Worm (Caenorhabditis elegans) whole organism, L1 larva: ENCODE results near the gene nhr-182.

Experiments used
- C34B4.2 ChIP-seq: sonication (generic microtip); optimal IDR thresholded peaks from 2 replicates; lab custom pipeline; 2017; ENCODE audit warnings: mild to moderate bottlenecking, missing genetic modification characterization, missing compliant biosample characterization
- ama-1 ChIP-seq: fragments of 150-350 bp; optimal IDR thresholded peaks from 2 replicates; lab custom pipeline; 2014
- hlh-4 ChIP-seq: sonication (generic microtip); optimal IDR thresholded peaks from 2 replicates; lab custom pipeline; 2016; ENCODE audit warnings: mild to moderate bottlenecking, missing genetic modification characterization, missing compliant biosample characterization
- lin-35 ChIP-seq, 2 experiments: fragments of 150-350 bp; optimal IDR thresholded peaks; 2 replicates each; lab custom pipeline; 2014; ENCODE audit warnings: missing biosample characterization in 2 of 2, missing genetic modification characterization in 2 of 2, missing genetic modification reagents in 2 of 2
- lin-39 ChIP-seq: fragments of 150-350 bp; optimal IDR thresholded peaks from 2 replicates; lab custom pipeline; 2014; ENCODE audit warnings: missing biosample characterization, missing genetic modification reagents, missing genetic modification characterization
- lsy-2 ChIP-seq, 2 experiments: fragments of 150-350 bp; optimal IDR thresholded peaks; 2 replicates each; lab custom pipeline; 2014; ENCODE audit warnings: missing biosample characterization in 2 of 2, missing genetic modification characterization in 2 of 2
- nhr-19 ChIP-seq: fragments of 200-800 bp; sonication (Bioruptor generic); conservative IDR thresholded peaks from 2 replicates; pipeline ENCODE4 v1.3.6; 2022; ENCODE audit warnings: missing genetic modification characterization, missing compliant biosample characterization
- pag-3 ChIP-seq: sonication (generic microtip); optimal IDR thresholded peaks from 2 replicates; lab custom pipeline; 2017; ENCODE audit warnings: missing genetic modification characterization, mild to moderate bottlenecking, missing compliant biosample characterization, antibody characterized with exemption, borderline replicate concordance; ENCODE audit not compliant: insufficient read depth
- pqm-1 ChIP-seq: sonication (generic microtip); optimal IDR thresholded peaks from 3 replicates; lab custom pipeline; 2017; ENCODE audit warnings: missing biosample characterization, missing genetic modification characterization
- skn-1 ChIP-seq: fragments of 150-350 bp; optimal IDR thresholded peaks from 2 replicates; lab custom pipeline; 2014; ENCODE audit warnings: missing biosample characterization, missing genetic modification characterization
- unc-86 ChIP-seq: sonication (generic microtip); optimal IDR thresholded peaks from 2 replicates; lab custom pipeline; 2016; ENCODE audit warnings: missing genetic modification characterization, missing compliant biosample characterization
- ztf-11 ChIP-seq, 2 experiments: sonication (generic microtip); optimal IDR thresholded peaks; 2 replicates each; lab custom pipeline; 2016 to 2017; ENCODE audit warnings: missing genetic modification characterization in 2 of 2, missing biosample characterization in 1 of 2, missing compliant biosample characterization in 1 of 2

DNA sequence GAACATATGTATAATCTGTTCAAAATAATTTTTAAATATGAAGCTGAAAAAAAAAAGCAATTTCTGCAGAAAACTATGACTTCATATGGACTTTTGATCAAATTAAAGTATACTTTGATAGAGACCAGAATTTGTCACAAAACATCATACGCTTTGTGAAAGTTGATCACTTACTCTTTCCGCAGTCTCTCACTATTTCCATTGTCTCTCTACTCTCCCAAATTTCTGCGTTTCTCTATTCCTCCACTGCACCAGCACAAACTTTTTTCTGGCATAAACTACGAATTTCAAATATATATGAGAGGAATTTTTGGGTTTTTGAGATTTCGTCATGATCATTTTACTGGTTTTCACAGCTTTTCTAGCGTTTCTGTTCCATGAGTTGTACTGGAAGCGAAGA is 23.9 kb downstream of the nhr-182 start, which contains the start of gene cyp-33C4:
- no peak for TF ChIP-seq lin-39 (tag; lab: Kevin White, UChicago)
- no peak for TF ChIP-seq pag-3 (tag; lab: Kevin White, UChicago)
- no peak for TF ChIP-seq hlh-4 (tag; lab: Kevin White, UChicago)
- no peak for TF ChIP-seq ztf-11 (tag; optimal IDR thresholded peaks at IDR 0.05; lab: Kevin White, UChicago)
- peak in 1 of 2 experiments; percentile 35 for TF ChIP-seq lin-35 (GFP tag; optimal IDR thresholded peaks at IDR 0.05; lab: Kevin White, UChicago)
- TF ChIP-seq skn-1, result no peak
- no peak for TF ChIP-seq pqm-1 (tag; lab: Kevin White, UChicago)
- no peak for TF ChIP-seq unc-86 (tag; lab: Kevin White, UChicago)
- TF ChIP-seq ama-1 (lab: Kevin White, UChicago), result no peak
- no peak; the same call in 1 of the 2 replicates for TF ChIP-seq nhr-19 (GFP tag; lab: Robert Waterston, UW)
- peak in 1 of 2 experiments; percentile 42 for TF ChIP-seq lsy-2 (tag; optimal IDR thresholded peaks at IDR 0.05; lab: Kevin White, UChicago)
- no peak for TF ChIP-seq C34B4.2
